Worm (Caenorhabditis elegans): Measurements from ENCODE around the gene mct-3.
A peak's percentile ranks its signal among the peaks of the same experiment; 100 is the strongest.

The mct-3 gene

ce11 chrX:13823482-13823881, 29.2 kb upstream of the mct-3 start, which contains the start of gene twk-23:
TSS of gene twk-23 (minus strand) at chrX:13823582.
- no peak for TF ChIP-seq lin-13 (tag; optimal IDR thresholded peaks at IDR 0.05)
- no peak for TF ChIP-seq elt-1 (tag; optimal IDR thresholded peaks at IDR 0.05; ENCODE audit: borderline replicate concordance, insufficient read depth)
- TF ChIP-seq drap-1 (GFP tag; optimal IDR thresholded peaks at IDR 0.05): no peak
- TF ChIP-seq zip-8 (tag; optimal IDR thresholded peaks at IDR 0.05): no peak
- TF ChIP-seq unc-120 (tag; optimal IDR thresholded peaks at IDR 0.05; ENCODE audit: poor library complexity, severe bottlenecking): no peak
- no peak for TF ChIP-seq nhr-28 (tag; optimal IDR thresholded peaks at IDR 0.05)
- TF ChIP-seq lin-32 (GFP tag; optimal IDR thresholded peaks at IDR 0.05): no peak
- no peak for TF ChIP-seq mep-1 (tag; optimal IDR thresholded peaks at IDR 0.05)
- TF ChIP-seq sptf-1 (tag; optimal IDR thresholded peaks at IDR 0.05): no peak
- no peak for TF ChIP-seq snpc-4 (tag; optimal IDR thresholded peaks at IDR 0.05)
- no peak for TF ChIP-seq flh-1 (GFP tag; optimal IDR thresholded peaks at IDR 0.05)
- TF ChIP-seq mab-5 (tag; optimal IDR thresholded peaks at IDR 0.05): no peak
- TF ChIP-seq nhr-2 (tag; optimal IDR thresholded peaks at IDR 0.05): no peak
- TF ChIP-seq ceh-83 (GFP tag; optimal IDR thresholded peaks at IDR 0.05): no peak
- TF ChIP-seq ztf-11 (tag; optimal IDR thresholded peaks at IDR 0.05): no peak
- TF ChIP-seq tbx-8 (GFP tag; optimal IDR thresholded peaks at IDR 0.05): no peak

ce11 chrX:13833448-13833847, 19.3 kb upstream of the mct-3 start:
- TF ChIP-seq sptf-1 (tag; optimal IDR thresholded peaks at IDR 0.05): no peak
- TF ChIP-seq nhr-2 (tag; optimal IDR thresholded peaks at IDR 0.05): no peak
- no peak for TF ChIP-seq cnd-1 (tag; optimal IDR thresholded peaks at IDR 0.05)
- no peak for TF ChIP-seq pha-4 (tag; optimal IDR thresholded peaks at IDR 0.05)
- TF ChIP-seq unc-39 (tag; optimal IDR thresholded peaks at IDR 0.05): no peak
- TF ChIP-seq tbx-8 (GFP tag; optimal IDR thresholded peaks at IDR 0.05): no peak
- TF ChIP-seq ces-1 (GFP tag; optimal IDR thresholded peaks at IDR 0.05): no peak
- TF ChIP-seq bed-3 (GFP tag; optimal IDR thresholded peaks at IDR 0.05): no peak
- TF ChIP-seq drap-1 (GFP tag; optimal IDR thresholded peaks at IDR 0.05): no peak
- TF ChIP-seq nhr-12 (tag; optimal IDR thresholded peaks at IDR 0.05): no peak

- TF ChIP-seq flh-1 (GFP tag; optimal IDR thresholded peaks at IDR 0.05): no peak
- no peak for TF ChIP-seq elt-1 (tag; optimal IDR thresholded peaks at IDR 0.05; ENCODE audit: borderline replicate concordance, insufficient read depth)
- TF ChIP-seq tbx-8 (GFP tag; optimal IDR thresholded peaks at IDR 0.05): no peak
- no peak for TF ChIP-seq sem-2 (GFP tag; optimal IDR thresholded peaks at IDR 0.05)
- no peak for TF ChIP-seq pha-4 (tag; optimal IDR thresholded peaks at IDR 0.05)
- TF ChIP-seq unc-62 (GFP tag; optimal IDR thresholded peaks at IDR 0.05): no peak
- TF ChIP-seq blmp-1 (tag; optimal IDR thresholded peaks at IDR 0.05): no peak
Measured at ce11 chrX:13834127-13834526, 18.6 kb upstream of the mct-3 start, which contains the start of gene F19D8.2. TSS of gene F19D8.2 (plus strand) at chrX:13834427.

ce11 chrX:13838019-13838418, 14.7 kb upstream of the mct-3 start:
- TF ChIP-seq pha-4 (tag; optimal IDR thresholded peaks at IDR 0.05): no peak
- no peak for TF ChIP-seq ceh-43 (GFP tag; optimal IDR thresholded peaks at IDR 0.05)
- TF ChIP-seq lsy-2 (tag; optimal IDR thresholded peaks at IDR 0.05): no peak
- TF ChIP-seq lin-13 (tag; optimal IDR thresholded peaks at IDR 0.05): no peak
- TF ChIP-seq unc-120 (tag; optimal IDR thresholded peaks at IDR 0.05; ENCODE audit: poor library complexity, severe bottlenecking): no peak
- no peak for TF ChIP-seq sem-2 (GFP tag; optimal IDR thresholded peaks at IDR 0.05)
- no peak for TF ChIP-seq bed-3 (GFP tag; optimal IDR thresholded peaks at IDR 0.05)
- TF ChIP-seq lin-32 (GFP tag; optimal IDR thresholded peaks at IDR 0.05): no peak
- TF ChIP-seq nhr-237 (tag; optimal IDR thresholded peaks at IDR 0.05): no peak
- no peak for TF ChIP-seq elt-1 (tag; optimal IDR thresholded peaks at IDR 0.05; ENCODE audit: borderline replicate concordance, insufficient read depth)
- no peak for TF ChIP-seq mep-1 (tag; optimal IDR thresholded peaks at IDR 0.05)
- no peak for TF ChIP-seq nhr-76 (tag; optimal IDR thresholded peaks at IDR 0.05)
- no peak for TF ChIP-seq snpc-4 (tag; optimal IDR thresholded peaks at IDR 0.05)

- TF ChIP-seq nhr-28 (tag; optimal IDR thresholded peaks at IDR 0.05) (no peak), mls-2 (tag; optimal IDR thresholded peaks at IDR 0.05) (no peak), lsy-2 (tag; optimal IDR thresholded peaks at IDR 0.05) (no peak), ces-1 (GFP tag; optimal IDR thresholded peaks at IDR 0.05) (no peak)
Measured at ce11 chrX:13840336-13840735, 12.4 kb upstream of the mct-3 start.

- TF ChIP-seq unc-62 (GFP tag; optimal IDR thresholded peaks at IDR 0.05) (peak; percentile 1), mep-1 (tag; optimal IDR thresholded peaks at IDR 0.05) (no peak), ces-1 (GFP tag; optimal IDR thresholded peaks at IDR 0.05) (no peak), mab-5 (tag; optimal IDR thresholded peaks at IDR 0.05) (no peak), sptf-1 (tag; optimal IDR thresholded peaks at IDR 0.05) (no peak), hlh-1 (tag; optimal IDR thresholded peaks at IDR 0.05) (peak; percentile 24), blmp-1 (tag; optimal IDR thresholded peaks at IDR 0.05) (no peak), lsy-2 (tag; optimal IDR thresholded peaks at IDR 0.05) (no peak)
Measured at ce11 chrX:13841277-13841676, 11.4 kb upstream of the mct-3 start, which contains the start of gene M03B6.1. TSS of gene M03B6.1 (plus strand) at chrX:13841610.

Data from whole organism, mixed stage, embryonic.